Worm (Caenorhabditis elegans): ENCODE measurements around the gene fbxc-28.
"Not testable (repeated sequence)": the region's sequence is repeated elsewhere in the genome, so short reads cannot be mapped to it uniquely, and the experiment has no call there.

Gene fbxc-28

DNA sequence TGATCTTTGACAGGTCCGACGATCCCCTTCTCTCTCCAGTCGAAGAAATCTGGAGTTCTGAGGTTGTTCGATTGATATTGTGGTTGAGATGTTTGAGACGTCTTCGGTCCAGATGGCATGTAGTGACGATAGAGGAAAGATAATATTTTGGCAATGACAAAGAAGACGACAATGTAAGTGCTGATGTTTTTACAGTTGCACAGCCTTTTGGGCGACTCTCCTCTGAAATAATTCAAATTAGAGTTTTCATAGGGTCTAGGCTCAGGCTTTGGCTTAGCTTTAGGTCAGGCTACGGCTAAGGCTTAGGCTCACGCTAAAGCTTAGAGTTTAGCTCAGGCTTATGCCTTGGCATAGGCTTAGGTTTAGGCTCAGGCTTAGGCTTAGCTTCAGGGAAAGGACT lies 38.3 kb downstream of the fbxc-28 start, which contains the start of gene C32B5.13:
Gene C32B5.13, minus strand, starts transcription at position 101 of the 400 bp plus-strand sequence.
- TF ChIP-seq C04F5.9 (tag; optimal IDR thresholded peaks at IDR 0.05) = no peak
- TF ChIP-seq nhr-237 (tag; optimal IDR thresholded peaks at IDR 0.05) = no peak
- TF ChIP-seq unc-62 (GFP tag; optimal IDR thresholded peaks at IDR 0.05) = no peak
- no peak for TF ChIP-seq ceh-63 (GFP tag; optimal IDR thresholded peaks at IDR 0.05)
- TF ChIP-seq sptf-1 (tag; optimal IDR thresholded peaks at IDR 0.05) = no peak
- no peak for TF ChIP-seq pqm-1 (tag; optimal IDR thresholded peaks at IDR 0.05)
- TF ChIP-seq isw-1 (GFP tag; IDR thresholded peaks at IDR 0.05) = no peak
- no peak for TF ChIP-seq vab-15 (tag; optimal IDR thresholded peaks at IDR 0.05)
- no peak for TF ChIP-seq ama-1 (optimal IDR thresholded peaks at IDR 0.05)
- TF ChIP-seq ceh-88 (GFP tag; IDR thresholded peaks at IDR 0.05) = no peak
- TF ChIP-seq fkh-10 (GFP tag; optimal IDR thresholded peaks at IDR 0.05) = no peak
- no peak for TF ChIP-seq nhr-28 (tag; optimal IDR thresholded peaks at IDR 0.05)
- no peak for TF ChIP-seq ztf-11 (tag; optimal IDR thresholded peaks at IDR 0.05)
- no peak for TF ChIP-seq snu-23 (GFP tag; optimal IDR thresholded peaks at IDR 0.05)

DNA sequence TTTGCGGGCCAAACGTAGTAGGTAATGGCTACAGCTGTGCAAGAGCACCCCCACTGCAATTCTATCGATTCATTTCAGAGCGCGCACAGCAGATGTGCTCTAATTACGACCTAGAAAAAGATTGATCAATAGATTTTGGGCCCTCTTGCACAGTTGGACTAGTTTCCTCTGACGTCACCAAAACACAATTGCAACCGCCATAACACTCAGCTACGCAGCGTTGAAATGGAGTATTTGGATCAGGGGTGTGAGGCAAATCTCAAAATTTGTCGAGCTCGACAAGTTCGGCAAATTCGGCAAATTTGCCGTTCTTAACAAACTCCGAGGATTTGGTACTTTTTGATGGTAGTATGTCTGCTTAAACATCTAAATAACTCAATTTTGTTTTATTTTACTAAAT lies 43.3 kb downstream of the fbxc-28 start, which contains the start of gene fbxc-18:
Gene fbxc-18, minus strand, starts transcription at position 101 of the 400 bp plus-strand sequence.
- TF ChIP-seq irx-1 (tag; optimal IDR thresholded peaks at IDR 0.05); grh-1 (GFP tag; IDR thresholded peaks at IDR 0.05); elt-3 (tag; optimal IDR thresholded peaks at IDR 0.05): not testable (repeated sequence)

- not testable (repeated sequence) for TF ChIP-seq C16A3.4 (tag; optimal IDR thresholded peaks at IDR 0.05); lin-14 (GFP tag; optimal IDR thresholded peaks at IDR 0.05); lin-35 (GFP tag; optimal IDR thresholded peaks at IDR 0.05)
Measured at ce11 chrII:968106-968505, 44.5 kb downstream of the fbxc-28 start, which contains the start of gene C32B5.6. C32B5.6 (plus strand) TSS chrII:968406.

DNA sequence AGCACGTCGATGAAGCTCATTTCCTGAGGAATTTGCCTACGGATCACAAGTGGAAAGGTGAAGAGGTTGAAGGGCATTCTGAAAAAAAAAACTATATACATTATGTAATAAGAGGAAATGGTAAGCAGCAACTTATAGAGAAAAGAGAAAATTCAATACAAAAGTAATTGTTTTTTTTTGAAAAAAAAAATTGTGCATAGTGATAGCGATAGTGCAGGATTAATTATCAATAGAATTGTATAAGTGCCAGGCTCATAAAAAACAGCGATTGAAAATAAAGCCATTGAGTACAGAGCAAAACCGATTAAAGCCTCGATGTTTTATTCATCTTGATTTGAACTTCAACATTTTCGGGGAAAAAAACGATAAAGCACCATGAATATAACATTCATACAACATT lies 49.2 kb downstream of the fbxc-28 start, which contains the start of gene C32B5.15:
Gene C32B5.15, minus strand, starts transcription at position 101 of the 400 bp plus-strand sequence.
- TF ChIP-seq C16A3.4 (tag; optimal IDR thresholded peaks at IDR 0.05) (no peak), unc-62 (GFP tag; optimal IDR thresholded peaks at IDR 0.05) (no peak), jun-1 (tag; optimal IDR thresholded peaks at IDR 0.05) (no peak), isw-1 (GFP tag; IDR thresholded peaks at IDR 0.05) (no peak), rnt-1 (tag; optimal IDR thresholded peaks at IDR 0.05) (no peak), zag-1 (tag; optimal IDR thresholded peaks at IDR 0.05) (no peak), vab-15 (tag; optimal IDR thresholded peaks at IDR 0.05) (no peak), efl-1 (optimal IDR thresholded peaks at IDR 0.05) (no peak), efl-1 (GFP tag; optimal IDR thresholded peaks at IDR 0.05 in 1 of 2) (no peak), hpl-2 (GFP tag; optimal IDR thresholded peaks at IDR 0.05) (no peak), egl-27 (tag; optimal IDR thresholded peaks at IDR 0.05) (no peak), pqm-1 (tag; optimal IDR thresholded peaks at IDR 0.05) (no peak), zip-4 (GFP tag; optimal IDR thresholded peaks at IDR 0.05) (no peak), elt-2 (tag; optimal IDR thresholded peaks at IDR 0.05) (no peak), nhr-71 (tag; optimal IDR thresholded peaks at IDR 0.05) (no peak), mdl-1 (tag; optimal IDR thresholded peaks at IDR 0.05) (no peak), mep-1 (tag; optimal IDR thresholded peaks at IDR 0.05) (no peak), ztf-11 (tag; optimal IDR thresholded peaks at IDR 0.05) (no peak), nhr-90 (tag; optimal IDR thresholded peaks at IDR 0.05; ENCODE audit: poor library complexity) (no peak), nhr-84 (tag; optimal IDR thresholded peaks at IDR 0.05) (no peak)

DNA sequence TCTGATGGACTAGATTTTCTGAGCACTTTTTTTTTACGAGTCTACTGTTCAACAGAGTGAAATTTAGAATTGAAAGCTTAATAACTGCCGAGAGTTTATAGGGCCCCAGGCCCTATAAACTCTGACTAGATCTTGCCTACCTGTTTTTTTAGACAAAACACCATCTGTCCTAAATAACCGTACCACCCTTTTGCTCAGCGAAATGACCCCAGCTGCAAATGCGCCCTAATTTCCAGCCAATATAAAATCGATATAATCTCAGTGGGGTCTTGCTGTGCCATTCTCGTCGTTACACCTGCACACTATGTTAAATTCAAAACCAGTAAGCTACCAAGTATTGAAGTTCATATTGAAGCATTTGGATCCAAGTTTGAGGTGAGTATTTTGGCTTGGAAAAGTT lies 50.4 kb downstream of the fbxc-28 start, which contains the start of gene fbxc-14:
Gene fbxc-14, plus strand, starts transcription at position 301 of the 400 bp plus-strand sequence.
- TF ChIP-seq unc-62 (GFP tag; optimal IDR thresholded peaks at IDR 0.05) = no peak

All from whole organism, L1 larva.